Worm (Caenorhabditis elegans): ENCODE measurements around the gene R08A2.9.

DNA sequence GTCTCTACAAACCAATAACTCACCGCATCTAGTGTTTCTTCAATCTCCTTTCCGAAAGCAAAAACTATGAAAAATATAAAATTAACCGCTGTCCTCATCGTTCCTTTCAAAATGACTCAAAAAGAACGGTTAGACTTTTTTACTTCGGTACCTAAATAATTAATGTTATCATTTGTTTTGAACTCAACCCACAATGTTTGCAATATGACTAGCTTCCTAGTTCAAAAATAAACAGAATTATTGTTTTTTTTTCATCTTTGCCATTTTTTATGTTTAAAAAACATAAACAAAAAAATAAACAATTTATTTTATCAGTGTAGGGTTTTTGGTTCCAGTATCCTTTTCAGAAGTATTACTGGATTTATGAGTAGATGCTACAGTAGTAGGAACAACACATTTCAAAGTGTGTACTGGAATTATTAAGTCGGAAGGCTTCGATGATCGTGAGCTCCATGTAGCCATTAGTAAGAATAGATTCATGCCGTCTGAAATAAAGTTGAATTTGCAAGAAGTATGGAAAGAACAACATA lies 40.6 kb downstream of the R08A2.9 start, which contains the start of the genes lipl-8 and Y50E8A.22:
- TF ChIP-seq sea-1 (GFP tag; conservative IDR thresholded peaks at IDR 0.05) (no peak), aly-1 (tag; optimal IDR thresholded peaks at IDR 0.05) (no peak), hnd-1 (tag; optimal IDR thresholded peaks at IDR 0.05) (no peak), ama-1 (optimal IDR thresholded peaks at IDR 0.05) (no peak)
